Worm (Caenorhabditis elegans) whole organism, L4 larva: ENCODE results near the gene R05F9.7.

Experiments
- T26A8.4 ChIP-seq: fragments of 200-800 bp; sonication (Bioruptor generic); IDR thresholded peaks from 2 replicates; pipeline ENCODE4 v1.3.6; 2022; ENCODE audit warnings: missing genetic modification characterization, missing compliant biosample characterization
- ama-1 ChIP-seq: fragments of 150-350 bp; optimal IDR thresholded peaks from 2 replicates; lab custom pipeline; 2014; ENCODE audit warnings: inconsistent platforms, mixed read lengths
- fkh-10 ChIP-seq: fragments of 150-350 bp; optimal IDR thresholded peaks from 2 replicates; lab custom pipeline; 2014; ENCODE audit warnings: missing biosample characterization, missing genetic modification reagents, missing genetic modification characterization
- lin-39 ChIP-seq: fragments of 150-350 bp; optimal IDR thresholded peaks from 2 replicates; lab custom pipeline; 2014; ENCODE audit warnings: missing biosample characterization, missing genetic modification reagents, missing genetic modification characterization
- nhr-77 ChIP-seq: fragments of 150-350 bp; optimal IDR thresholded peaks from 2 replicates; lab custom pipeline; 2014; ENCODE audit warnings: missing biosample characterization, missing genetic modification characterization
- pqm-1 ChIP-seq: sonication (generic microtip); optimal IDR thresholded peaks from 2 replicates; lab custom pipeline; 2017; ENCODE audit warnings: missing biosample characterization, missing genetic modification characterization
- saeg-2 ChIP-seq: fragments of 200-800 bp; sonication (Bioruptor generic); IDR thresholded peaks from 2 replicates; pipeline ENCODE4 v1.3.6; 2022; ENCODE audit warnings: missing genetic modification reagents, missing genetic modification characterization, missing compliant biosample characterization
- skn-1 ChIP-seq: fragments of 150-350 bp; optimal IDR thresholded peaks from 2 replicates; lab custom pipeline; 2014; ENCODE audit warnings: missing biosample characterization, missing genetic modification characterization
- unc-130 ChIP-seq: sonication (generic microtip); optimal IDR thresholded peaks from 2 replicates; lab custom pipeline; 2016; ENCODE audit warnings: missing genetic modification reagents, missing genetic modification characterization, missing compliant biosample characterization
- zag-1 ChIP-seq: fragments of 150-350 bp; optimal IDR thresholded peaks from 2 replicates; lab custom pipeline; 2014; ENCODE audit warnings: missing biosample characterization, missing genetic modification characterization
- zip-11 ChIP-seq: fragments of 200-800 bp; sonication (Bioruptor generic); IDR thresholded peaks from 2 replicates; pipeline ENCODE4 v1.3.6; 2022; ENCODE audit warnings: missing genetic modification characterization, missing compliant biosample characterization
- zip-2 ChIP-seq: fragments of 150-350 bp; optimal IDR thresholded peaks from 2 replicates; lab custom pipeline; 2014; ENCODE audit warnings: missing biosample characterization, missing genetic modification characterization

DNA sequence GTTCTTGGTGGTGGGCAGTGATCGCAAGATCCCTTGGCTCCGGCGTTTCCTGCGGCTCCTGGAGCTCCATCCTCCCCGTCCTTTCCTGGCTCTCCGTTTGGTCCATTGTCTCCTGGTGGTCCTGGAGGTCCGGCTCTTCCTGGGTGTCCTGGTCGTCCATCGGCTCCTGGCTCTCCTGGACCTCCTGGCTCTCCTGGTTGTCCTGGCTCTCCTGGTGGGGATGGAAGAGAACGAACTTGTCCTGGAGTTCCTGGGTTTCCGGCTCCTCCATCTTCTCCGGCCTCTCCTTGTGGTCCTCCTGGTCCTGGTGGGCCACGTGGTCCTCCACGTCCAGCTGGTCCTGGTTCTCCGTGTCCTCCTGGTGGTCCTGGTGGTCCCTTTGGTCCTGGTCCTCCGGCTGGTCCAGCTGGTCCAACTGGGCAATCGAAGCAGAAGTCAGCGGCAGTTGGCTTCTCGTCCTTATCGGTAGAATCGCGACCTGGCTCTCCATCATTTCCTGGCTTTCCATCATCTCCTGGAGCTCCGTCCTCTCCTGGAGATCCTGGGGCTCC is 16.2 kb upstream of the R05F9.7 start:
- TF ChIP-seq T26A8.4 (no peak), zag-1 (tag; lab: Kevin White, UChicago) (no peak), saeg-2 (GFP tag; lab: Robert Waterston, UW) (no peak), zip-2 (no peak), fkh-10 (GFP tag; lab: Kevin White, UChicago) (no peak), nhr-77 (no peak), zip-11 (no peak), ama-1 (lab: Kevin White, UChicago) (no peak), skn-1 (tag; lab: Kevin White, UChicago) (no peak), pqm-1 (tag; lab: Kevin White, UChicago) (no peak), lin-39 (tag; lab: Kevin White, UChicago) (no peak), unc-130 (GFP tag; lab: Kevin White, UChicago) (no peak)
